Fruit fly (Drosophila melanogaster) whole organism, embryonic: ENCODE measurements around the gene eca.

Experiments used
- Abd-B ChIP-seq: fragments of 200-800 bp; sonication (Bioruptor generic); optimal IDR thresholded peaks from 2 replicates; lab custom pipeline; 2018; ENCODE audit warnings: missing biosample characterization, mild to moderate bottlenecking, missing genetic modification characterization, moderate library complexity
- Antp ChIP-seq: fragments of 200-800 bp; sonication (Bioruptor generic); optimal IDR thresholded peaks from 3 replicates; lab custom pipeline; 2016; ENCODE audit warnings: missing biosample characterization, missing genetic modification characterization
- Atf-2 ChIP-seq: fragments of 200-800 bp; sonication (Bioruptor generic); optimal IDR thresholded peaks from 2 replicates; lab custom pipeline; 2016; ENCODE audit warnings: missing biosample characterization, missing genetic modification characterization
- B-H2 ChIP-seq: fragments of 200-800 bp; sonication (Bioruptor generic); optimal IDR thresholded peaks from 2 replicates; lab custom pipeline; 2018; ENCODE audit warnings: missing biosample characterization, mild to moderate bottlenecking, missing genetic modification characterization
- Blimp-1 ChIP-seq: fragments of 200-800 bp; sonication (Bioruptor generic); optimal IDR thresholded peaks from 3 replicates; lab custom pipeline; 2018; ENCODE audit warnings: missing biosample characterization, missing genetic modification characterization, mild to moderate bottlenecking, moderate library complexity, missing genetic modification reagents
- CG10209 ChIP-seq: fragments of 200-800 bp; sonication (Bioruptor generic); optimal IDR thresholded peaks from 3 replicates; lab custom pipeline; 2017; ENCODE audit warnings: missing biosample characterization, mild to moderate bottlenecking, missing genetic modification characterization, missing genetic modification reagents
- CG11093 ChIP-seq: fragments of 200-800 bp; sonication (Bioruptor generic); IDR thresholded peaks from 3 replicates; pipeline ENCODE4 v1.3.6; 2022; ENCODE audit warnings: missing biosample characterization, missing genetic modification characterization
- CG12219 ChIP-seq: fragments of 200-800 bp; sonication (Bioruptor generic); optimal IDR thresholded peaks from 3 replicates; lab custom pipeline; 2018; ENCODE audit warnings: missing biosample characterization, mild to moderate bottlenecking, missing genetic modification characterization
- CG1233 ChIP-seq: fragments of 200-800 bp; sonication (Bioruptor generic); optimal IDR thresholded peaks from 4 replicates; lab custom pipeline; 2018; ENCODE audit warnings: missing biosample characterization, mild to moderate bottlenecking, missing genetic modification characterization
- CG13424 ChIP-seq: fragments of 200-800 bp; sonication (Bioruptor generic); optimal IDR thresholded peaks from 2 replicates; lab custom pipeline; 2019; ENCODE audit warnings: missing biosample characterization, mild to moderate bottlenecking, missing genetic modification characterization, moderate library complexity
- CG13894 ChIP-seq: fragments of 200-800 bp; sonication (Bioruptor generic); optimal IDR thresholded peaks from 3 replicates; lab custom pipeline; 2018; ENCODE audit warnings: missing biosample characterization, mild to moderate bottlenecking, missing genetic modification characterization, moderate library complexity
- CG17359 ChIP-seq: fragments of 200-800 bp; sonication (Bioruptor generic); optimal IDR thresholded peaks from 3 replicates; lab custom pipeline; 2018; ENCODE audit warnings: missing biosample characterization, mild to moderate bottlenecking, missing genetic modification characterization, moderate library complexity
- CG17802 ChIP-seq: fragments of 200-800 bp; sonication (Bioruptor generic); optimal IDR thresholded peaks from 2 replicates; lab custom pipeline; 2018; ENCODE audit warnings: missing biosample characterization, mild to moderate bottlenecking, missing genetic modification characterization, moderate library complexity
- CG2116 ChIP-seq: fragments of 200-800 bp; sonication (Bioruptor generic); optimal IDR thresholded peaks from 3 replicates; lab custom pipeline; 2018; ENCODE audit warnings: missing biosample characterization, mild to moderate bottlenecking, missing genetic modification characterization
- CG2120 ChIP-seq: fragments of 200-800 bp; sonication (Bioruptor generic); optimal IDR thresholded peaks from 3 replicates; lab custom pipeline; 2016; ENCODE audit warnings: missing biosample characterization, missing genetic modification characterization
- CG30020 ChIP-seq: fragments of 200-800 bp; optimal IDR thresholded peaks from 2 replicates; lab custom pipeline; 2019; ENCODE audit warnings: missing biosample characterization, mild to moderate bottlenecking, missing genetic modification characterization, moderate library complexity
- CG3995 ChIP-seq: fragments of 200-800 bp; sonication (Bioruptor generic); optimal IDR thresholded peaks from 3 replicates; lab custom pipeline; 2016; ENCODE audit warnings: missing biosample characterization, missing genetic modification characterization
- CG5180 ChIP-seq: fragments of 200-800 bp; sonication (Bioruptor generic); optimal IDR thresholded peaks from 3 replicates; lab custom pipeline; 2017; ENCODE audit warnings: missing biosample characterization, missing genetic modification characterization, mild to moderate bottlenecking, moderate library complexity, missing genetic modification reagents
- CG6765 ChIP-seq: fragments of 200-800 bp; sonication (Bioruptor generic); optimal IDR thresholded peaks from 3 replicates; lab custom pipeline; 2017; ENCODE audit warnings: missing biosample characterization, mild to moderate bottlenecking, missing genetic modification characterization
- CG6813 ChIP-seq: fragments of 200-800 bp; sonication (Bioruptor generic); optimal IDR thresholded peaks from 2 replicates; lab custom pipeline; 2017; ENCODE audit warnings: missing biosample characterization, missing genetic modification characterization, mild to moderate bottlenecking, moderate library complexity, missing genetic modification reagents
- CG9215 ChIP-seq: fragments of 200-800 bp; sonication (Bioruptor generic); IDR thresholded peaks from 2 replicates; pipeline ENCODE4 v1.3.6; 2022; ENCODE audit warnings: missing biosample characterization, missing genetic modification characterization
- CoRest ChIP-seq: fragments of 200-800 bp; sonication (Bioruptor generic); optimal IDR thresholded peaks from 3 replicates; lab custom pipeline; 2018; ENCODE audit warnings: missing biosample characterization, mild to moderate bottlenecking, missing genetic modification characterization, moderate library complexity
- Fer2 ChIP-seq: fragments of 200-800 bp; sonication (Bioruptor generic); optimal IDR thresholded peaks from 2 replicates; lab custom pipeline; 2018; ENCODE audit warnings: missing biosample characterization, mild to moderate bottlenecking, missing genetic modification characterization, moderate library complexity
- Fer3 ChIP-seq: fragments of 200-800 bp; sonication (Bioruptor generic); optimal IDR thresholded peaks from 2 replicates; lab custom pipeline; 2018; ENCODE audit warnings: missing biosample characterization, mild to moderate bottlenecking, missing genetic modification characterization, moderate library complexity
- Hr3 ChIP-seq: fragments of 200-800 bp; sonication (Bioruptor generic); optimal IDR thresholded peaks from 3 replicates; lab custom pipeline; 2016; ENCODE audit warnings: missing biosample characterization, missing genetic modification characterization
- Hr51 ChIP-seq, 2 experiments: fragments of 200-800 bp; sonication (Bioruptor generic); optimal IDR thresholded peaks; 2 replicates in 1 of 2; 3 replicates in 1 of 2; lab custom pipeline; 2016 to 2018; ENCODE audit warnings: missing biosample characterization in 2 of 2, missing genetic modification characterization in 2 of 2, mild to moderate bottlenecking in 1 of 2, moderate library complexity in 1 of 2
- Hr78 ChIP-seq, 2 experiments: fragments of 200-800 bp in 1 of 2; fragments of >200 bp in 1 of 2; sonication (Bioruptor generic) in 1 of 2; optimal IDR thresholded peaks; 2 replicates each; lab custom pipeline; 2017 to 2019; ENCODE audit warnings: missing biosample characterization in 2 of 2, missing genetic modification characterization in 2 of 2, mild to moderate bottlenecking in 1 of 2, moderate library complexity in 1 of 2
- Oli ChIP-seq: fragments of 200-800 bp; sonication (Bioruptor generic); optimal IDR thresholded peaks from 2 replicates; lab custom pipeline; 2018; ENCODE audit warnings: missing biosample characterization, mild to moderate bottlenecking, missing genetic modification characterization, moderate library complexity
- PHDP ChIP-seq: fragments of 200-800 bp; sonication (Bioruptor generic); optimal IDR thresholded peaks from 3 replicates; lab custom pipeline; 2018; ENCODE audit warnings: missing biosample characterization, mild to moderate bottlenecking, missing genetic modification characterization, moderate library complexity
- Sox102F ChIP-seq: fragments of 200-800 bp; sonication (Bioruptor generic); optimal IDR thresholded peaks from 2 replicates; lab custom pipeline; 2018; ENCODE audit warnings: missing biosample characterization, mild to moderate bottlenecking, missing genetic modification characterization, moderate library complexity
- bcd ChIP-seq: fragments of 200-800 bp; sonication (Bioruptor generic); optimal IDR thresholded peaks from 2 replicates; lab custom pipeline; 2017; ENCODE audit warnings: missing biosample characterization, mild to moderate bottlenecking, missing genetic modification characterization
- bsh ChIP-seq, 2 experiments: fragments of 200-800 bp; sonication (Bioruptor generic); optimal IDR thresholded peaks; 2 replicates each; lab custom pipeline; 2017 to 2018; ENCODE audit warnings: mild to moderate bottlenecking in 2 of 2, missing biosample characterization in 2 of 2, missing genetic modification characterization in 2 of 2, moderate library complexity in 1 of 2
- croc ChIP-seq: fragments of 200-800 bp; sonication (Bioruptor generic); conservative IDR thresholded peaks from 3 replicates; pipeline ENCODE4 v1.3.6; 2022; ENCODE audit warnings: missing biosample characterization, missing genetic modification characterization
- cwo ChIP-seq: fragments of 200-800 bp; sonication (Bioruptor generic); optimal IDR thresholded peaks from 3 replicates; lab custom pipeline; 2017; ENCODE audit warnings: missing biosample characterization, missing genetic modification characterization, mild to moderate bottlenecking, moderate library complexity, missing genetic modification reagents
- dmrt99B ChIP-seq: fragments of 200-800 bp; sonication (Bioruptor generic); optimal IDR thresholded peaks from 2 replicates; lab custom pipeline; 2018; ENCODE audit warnings: missing biosample characterization, mild to moderate bottlenecking, missing genetic modification characterization, moderate library complexity
- esg ChIP-seq: fragments of 200-800 bp; sonication (Bioruptor generic); conservative IDR thresholded peaks from 2 replicates; pipeline ENCODE4 v1.3.6; 2022; ENCODE audit warnings: missing biosample characterization, missing genetic modification characterization
- gcm2 ChIP-seq: fragments of 200-800 bp; sonication (Bioruptor generic); optimal IDR thresholded peaks from 2 replicates; lab custom pipeline; 2016; ENCODE audit warnings: missing biosample characterization, missing genetic modification characterization
- grau ChIP-seq: fragments of 200-800 bp; optimal IDR thresholded peaks from 3 replicates; lab custom pipeline; 2019; ENCODE audit warnings: missing biosample characterization, mild to moderate bottlenecking, missing genetic modification characterization, moderate library complexity
- jing ChIP-seq: fragments of 200-800 bp; sonication (Bioruptor generic); optimal IDR thresholded peaks from 2 replicates; lab custom pipeline; 2018; ENCODE audit warnings: missing biosample characterization, mild to moderate bottlenecking, missing genetic modification characterization
- jumu ChIP-seq: fragments of 200-800 bp; sonication (Bioruptor generic); optimal IDR thresholded peaks from 3 replicates; lab custom pipeline; 2016; ENCODE audit warnings: missing biosample characterization, missing genetic modification characterization
- lilli ChIP-seq: fragments of 200-800 bp; sonication (Bioruptor generic); optimal IDR thresholded peaks from 3 replicates; lab custom pipeline; 2016; ENCODE audit warnings: missing biosample characterization, missing genetic modification characterization
- lola ChIP-seq, 3 experiments: fragments of >200 bp in 2 of 3; fragments of 200-800 bp in 1 of 3; sonication (Bioruptor generic) in 1 of 3; optimal IDR thresholded peaks; 2 replicates each; lab custom pipeline; 2017 to 2019; ENCODE audit warnings: missing biosample characterization in 3 of 3, missing genetic modification characterization in 3 of 3, mild to moderate bottlenecking in 1 of 3, moderate library complexity in 1 of 3
- pita ChIP-seq: fragments of 200-800 bp; sonication (Bioruptor generic); optimal IDR thresholded peaks from 2 replicates; lab custom pipeline; 2017; ENCODE audit warnings: missing biosample characterization, mild to moderate bottlenecking, missing genetic modification characterization
- pum ChIP-seq: fragments of 200-800 bp; sonication (Bioruptor generic); optimal IDR thresholded peaks from 2 replicates; lab custom pipeline; 2016; ENCODE audit warnings: missing biosample characterization, missing genetic modification characterization
- pzg ChIP-seq: fragments of 200-800 bp; sonication (Bioruptor generic); optimal IDR thresholded peaks from 3 replicates; lab custom pipeline; 2018; ENCODE audit warnings: missing biosample characterization, mild to moderate bottlenecking, missing genetic modification characterization, moderate library complexity
- ro ChIP-seq: fragments of 200-800 bp; sonication (Bioruptor generic); IDR thresholded peaks from 2 replicates; pipeline ENCODE4 v1.3.6; 2022; ENCODE audit warnings: missing biosample characterization, missing genetic modification characterization
- salm ChIP-seq: fragments of 200-800 bp; sonication (Bioruptor generic); optimal IDR thresholded peaks from 2 replicates; lab custom pipeline; 2018; ENCODE audit warnings: missing biosample characterization, mild to moderate bottlenecking, missing genetic modification characterization
- schlank ChIP-seq: fragments of 200-800 bp; sonication (Bioruptor generic); optimal IDR thresholded peaks from 2 replicates; lab custom pipeline; 2018; ENCODE audit warnings: missing biosample characterization, mild to moderate bottlenecking, missing genetic modification characterization

Gene eca

dm6 chr3R:9702567-9702966 lies 17.3 kb upstream of the eca start (continued):
- TF ChIP-seq Hr78 (GFP tag; optimal IDR thresholded peaks at IDR 0.05; lab: Kevin White, UChicago): peak in 1 of 2 experiments; percentile 5
- peak; percentile 84 for TF ChIP-seq Atf-2 (GFP tag; lab: Kevin White, UChicago)
- peak; percentile 87 for TF ChIP-seq CG13424
- peak; percentile 76 for TF ChIP-seq jumu (GFP tag; lab: Kevin White, UChicago)
- TF ChIP-seq CG2116: peak; percentile 66
- TF ChIP-seq CG17802 (tag; lab: Kevin White, UChicago): peak; percentile 69
- TF ChIP-seq esg (GFP tag; lab: Robert Waterston, UW): no peak
- TF ChIP-seq Antp (GFP tag; lab: Kevin White, UChicago): peak; percentile 71
- TF ChIP-seq cwo (GFP tag; lab: Kevin White, UChicago): peak; percentile 81
- peak; percentile 85 for TF ChIP-seq CG6765 (GFP tag; lab: Kevin White, UChicago)
- TF ChIP-seq Fer2: peak; percentile 51
- peak; percentile 17 for TF ChIP-seq CG30020 (tag; lab: Kevin White, UChicago)
- TF ChIP-seq CG12219 (GFP tag; lab: Kevin White, UChicago): peak; percentile 90
- no peak for TF ChIP-seq CG9215 (GFP tag; lab: Robert Waterston, UW)
- TF ChIP-seq CG10209 (GFP tag; lab: Kevin White, UChicago): peak; percentile 92
- peak; percentile 76 for TF ChIP-seq croc (GFP tag; lab: Robert Waterston, UW)
- TF ChIP-seq pum (GFP tag; lab: Kevin White, UChicago): peak; percentile 73
- peak in 1 of 2 experiments; percentile 90 for TF ChIP-seq bsh (GFP tag; optimal IDR thresholded peaks at IDR 0.05; lab: Kevin White, UChicago)
- peak; percentile 95 for TF ChIP-seq CG17359
- peak; percentile 70 for TF ChIP-seq CG13894 (tag; lab: Kevin White, UChicago)
- peak; percentile 85 for TF ChIP-seq gcm2 (GFP tag; lab: Kevin White, UChicago)
- TF ChIP-seq salm (tag; lab: Kevin White, UChicago): peak; percentile 87
- TF ChIP-seq CG5180 (GFP tag; lab: Kevin White, UChicago): peak; percentile 69
- TF ChIP-seq lola (GFP tag; optimal IDR thresholded peaks at IDR 0.05; lab: Kevin White, UChicago): peak in 1 of 3 experiments; percentile 77
- no peak for TF ChIP-seq ro
- TF ChIP-seq, all 482 proteins: peak for 293

- TF ChIP-seq CG3995 (GFP tag; lab: Kevin White, UChicago) (no peak), lilli (GFP tag; lab: Kevin White, UChicago) (peak; percentile 2), CoRest (peak; percentile 23), CG11093 (GFP tag; lab: Robert Waterston, UW) (no peak), schlank (tag; lab: Kevin White, UChicago) (no peak), CG6813 (GFP tag; lab: Kevin White, UChicago) (no peak), pzg (no peak), Fer3 (tag; lab: Kevin White, UChicago) (peak; percentile 20), PHDP (tag; lab: Kevin White, UChicago) (peak; percentile 2), dmrt99B (peak; percentile 22), Sox102F (GFP tag; lab: Kevin White, UChicago) (peak; percentile 62), Abd-B (peak; percentile 36), grau (peak; percentile 36), Oli (peak; percentile 8), jing (no peak), CG2120 (GFP tag; lab: Kevin White, UChicago) (peak; percentile 33), pita (GFP tag; lab: Kevin White, UChicago) (no peak), bcd (GFP tag; lab: Kevin White, UChicago) (no peak), B-H2 (GFP tag; lab: Kevin White, UChicago) (no peak), CG1233 (no peak), Hr3 (GFP tag; lab: Kevin White, UChicago) (no peak), Hr78 (GFP tag; optimal IDR thresholded peaks at IDR 0.05; lab: Kevin White, UChicago) (peak in 1 of 2 experiments; percentile 72), cwo (GFP tag; lab: Kevin White, UChicago) (no peak), Blimp-1 (GFP tag; lab: Kevin White, UChicago) (no peak), Hr51 (GFP tag; optimal IDR thresholded peaks at IDR 0.05; lab: Kevin White, UChicago) (peak in 1 of 2 experiments; percentile 64)
Observed at dm6 chr3R:9701897-9702296, 16.6 kb upstream of the eca start.
